Worm (Caenorhabditis elegans): ENCODE measurements around the gene alp-1.

DNA sequence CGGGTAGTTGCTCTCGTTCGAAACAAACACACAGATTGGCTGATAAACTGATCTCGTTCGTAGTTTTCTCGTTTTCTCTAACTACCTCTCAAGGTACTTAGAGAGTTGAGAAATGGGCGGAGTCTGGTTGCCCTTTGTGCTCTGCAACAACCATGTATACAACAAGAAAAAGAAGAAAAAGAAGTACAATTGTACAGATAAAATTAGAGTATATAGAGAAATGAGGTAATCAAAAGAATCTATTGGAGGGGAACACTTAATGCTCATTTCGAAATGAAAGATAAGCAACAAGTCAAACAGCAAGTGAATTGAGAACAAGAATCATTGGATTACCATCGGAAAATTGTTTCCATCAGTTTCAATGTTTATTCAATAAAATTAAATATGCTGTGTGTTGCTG is 13.0 kb downstream of the alp-1 start, which contains the start of gene C09G9.1:
- no peak for TF ChIP-seq php-3 (GFP tag; IDR thresholded peaks at IDR 0.05)
- no peak for TF ChIP-seq nhr-25 (tag; optimal IDR thresholded peaks at IDR 0.05; ENCODE audit: borderline replicate concordance, insufficient read depth)
- TF ChIP-seq nhr-111 (GFP tag; optimal IDR thresholded peaks at IDR 0.05) = no peak
- TF ChIP-seq fkh-10 (GFP tag; optimal IDR thresholded peaks at IDR 0.05) = no peak
- TF ChIP-seq lin-39 (tag; optimal IDR thresholded peaks at IDR 0.05) = no peak
- no peak for TF ChIP-seq tra-1 (GFP tag; IDR thresholded peaks at IDR 0.05)
- TF ChIP-seq unc-39 (tag; optimal IDR thresholded peaks at IDR 0.05) = no peak

Measured in whole organism, L4 larva.